Worm (Caenorhabditis elegans): ENCODE data around the gene F38B2.3.

DNA sequence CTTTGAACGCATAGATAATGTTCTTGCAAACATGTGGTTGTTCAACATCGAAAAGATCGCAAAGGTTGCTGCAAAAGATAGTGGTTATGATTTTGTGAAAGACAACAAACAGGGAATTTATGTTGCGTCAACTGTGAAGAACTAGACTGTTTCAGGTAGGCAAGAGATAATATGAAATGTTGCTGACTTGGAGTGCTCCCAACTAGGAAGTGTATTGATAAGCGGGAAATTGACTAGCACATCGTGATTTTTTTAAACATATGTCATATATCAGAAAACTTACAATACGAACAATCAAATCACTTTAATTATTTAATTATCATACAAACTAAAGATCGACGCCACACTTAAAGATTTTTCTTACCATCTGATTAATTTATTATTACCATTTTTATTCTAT is 37.1 kb upstream of the F38B2.3 start:
- TF ChIP-seq F26F4.8 (GFP tag; conservative IDR thresholded peaks at IDR 0.05) (no peak), ctbp-1 (GFP tag; IDR thresholded peaks at IDR 0.05) (no peak), daf-19 (GFP tag; conservative IDR thresholded peaks at IDR 0.05) (no peak), nhr-28 (tag; optimal IDR thresholded peaks at IDR 0.05) (peak; percentile 13), pha-4 (GFP tag; IDR thresholded peaks at IDR 0.05) (no peak), pha-4 (tag; optimal IDR thresholded peaks at IDR 0.05) (no peak), nhr-237 (tag; optimal IDR thresholded peaks at IDR 0.05) (no peak), lsy-2 (tag; optimal IDR thresholded peaks at IDR 0.05) (no peak), hmg-1.1 (GFP tag; IDR thresholded peaks at IDR 0.05) (no peak), nhr-77 (tag; optimal IDR thresholded peaks at IDR 0.05) (no peak), snpc-1.2 (GFP tag; IDR thresholded peaks at IDR 0.05) (no peak), hif-1 (tag; optimal IDR thresholded peaks at IDR 0.05) (no peak), pqm-1 (tag; optimal IDR thresholded peaks at IDR 0.05) (peak; percentile 80), set-16 (GFP tag; IDR thresholded peaks at IDR 0.05) (no peak)

Measured in whole organism, L4 larva.